Worm (Caenorhabditis elegans) whole organism, L1 larva: Measurements from ENCODE around the gene F44E2.6.
A peak's percentile ranks its signal among the peaks of the same experiment; 100 is the strongest.

ENCODE experiments used
- C16A3.4 ChIP-seq: fragments of 150-350 bp; optimal IDR thresholded peaks from 2 replicates; lab custom pipeline; 2014; ENCODE audit warnings: missing biosample characterization, missing genetic modification characterization
- alr-1 ChIP-seq: fragments of 200-800 bp; sonication (Bioruptor generic); optimal IDR thresholded peaks from 2 replicates; lab custom pipeline; 2018; ENCODE audit warnings: borderline replicate concordance, mild to moderate bottlenecking, missing genetic modification characterization, missing compliant biosample characterization
- aly-2 ChIP-seq: fragments of 150-350 bp; optimal IDR thresholded peaks from 2 replicates; lab custom pipeline; 2014; ENCODE audit warnings: missing biosample characterization, missing genetic modification characterization
- ama-1 ChIP-seq: fragments of 150-350 bp; optimal IDR thresholded peaks from 2 replicates; lab custom pipeline; 2014
- blmp-1 ChIP-seq: fragments of 150-350 bp; optimal IDR thresholded peaks from 2 replicates; lab custom pipeline; 2014; ENCODE audit warnings: missing biosample characterization, missing genetic modification characterization
- ceh-8 ChIP-seq: fragments of 200-800 bp; sonication (Bioruptor generic); optimal IDR thresholded peaks from 2 replicates; lab custom pipeline; 2018; ENCODE audit warnings: mild to moderate bottlenecking, missing genetic modification characterization, moderate library complexity, missing compliant biosample characterization
- ceh-82 ChIP-seq, 3 experiments: fragments of 150-350 bp in 1 of 3; sonication (generic microtip) in 2 of 3; optimal IDR thresholded peaks; 2 replicates each; lab custom pipeline; 2014 to 2017; ENCODE audit warnings: missing biosample characterization in 3 of 3, missing genetic modification characterization in 3 of 3
- dpl-1 ChIP-seq, 3 experiments: fragments of 150-350 bp in 2 of 3; sonication (generic microtip) in 1 of 3; optimal IDR thresholded peaks; 2 replicates each; lab custom pipeline; 2014 to 2017; ENCODE audit warnings: missing biosample characterization in 3 of 3, missing genetic modification characterization in 3 of 3, missing genetic modification reagents in 3 of 3
- dsc-1 ChIP-seq: sonication (generic microtip); optimal IDR thresholded peaks from 2 replicates; lab custom pipeline; 2016; ENCODE audit warnings: mild to moderate bottlenecking, missing genetic modification characterization, missing compliant biosample characterization
- efl-1 ChIP-seq, 4 experiments: fragments of 150-350 bp; optimal IDR thresholded peaks in 3 of 4; peaks in 1 of 4; 1 replicate in 1 of 4; 2 replicates in 3 of 4; lab custom pipeline; 2014; ENCODE audit warnings: missing biosample characterization in 2 of 4, missing genetic modification characterization in 2 of 4, missing genetic modification reagents in 2 of 4
- efl-3 ChIP-seq: fragments of 200-800 bp; sonication (Bioruptor generic); optimal IDR thresholded peaks from 2 replicates; lab custom pipeline; 2018; ENCODE audit warnings: mild to moderate bottlenecking, missing genetic modification characterization, missing compliant biosample characterization
- elt-3 ChIP-seq, 6 experiments: fragments of 150-350 bp in 1 of 6; sonication (generic microtip); optimal IDR thresholded peaks; 2 replicates each; lab custom pipeline; 2017 to 2018; ENCODE audit warnings: missing biosample characterization in 6 of 6, missing genetic modification characterization in 6 of 6, inconsistent platforms in 1 of 6
- ets-5 ChIP-seq: fragments of 200-800 bp; sonication (Bioruptor generic); IDR thresholded peaks from 2 replicates; pipeline ENCODE4 v1.3.6; 2022; ENCODE audit warnings: missing genetic modification characterization, missing compliant biosample characterization
- fos-1 ChIP-seq: fragments of 150-350 bp; optimal IDR thresholded peaks from 2 replicates; lab custom pipeline; 2014; ENCODE audit warnings: missing biosample characterization, missing genetic modification characterization
- hlh-17 ChIP-seq: fragments of 200-800 bp; sonication (Bioruptor generic); optimal IDR thresholded peaks from 2 replicates; lab custom pipeline; 2018; ENCODE audit warnings: missing genetic modification characterization, mild to moderate bottlenecking, missing compliant biosample characterization, moderate library complexity, borderline replicate concordance
- hpl-2 ChIP-seq: fragments of 150-350 bp; optimal IDR thresholded peaks from 2 replicates; lab custom pipeline; 2014; ENCODE audit warnings: missing biosample characterization, missing genetic modification reagents, missing genetic modification characterization
- irx-1 ChIP-seq: sonication (generic microtip); optimal IDR thresholded peaks from 2 replicates; lab custom pipeline; 2016; ENCODE audit warnings: missing genetic modification characterization, missing compliant biosample characterization
- lin-13 ChIP-seq: fragments of 150-350 bp; optimal IDR thresholded peaks from 2 replicates; lab custom pipeline; 2014; ENCODE audit warnings: missing biosample characterization, missing genetic modification reagents, missing genetic modification characterization
- lin-14 ChIP-seq: fragments of 200-800 bp; sonication (Bioruptor generic); optimal IDR thresholded peaks from 2 replicates; lab custom pipeline; 2018; ENCODE audit warnings: mild to moderate bottlenecking, missing genetic modification characterization, moderate library complexity, missing compliant biosample characterization
- lin-15B ChIP-seq: fragments of 150-350 bp; sonication (generic microtip); optimal IDR thresholded peaks from 3 replicates; lab custom pipeline; 2014; ENCODE audit warnings: missing biosample characterization, missing genetic modification characterization
- lin-35 ChIP-seq, 2 experiments: fragments of 150-350 bp; optimal IDR thresholded peaks; 2 replicates each; lab custom pipeline; 2014; ENCODE audit warnings: missing biosample characterization in 2 of 2, missing genetic modification characterization in 2 of 2, missing genetic modification reagents in 2 of 2
- lir-3 ChIP-seq: sonication (generic microtip); optimal IDR thresholded peaks from 2 replicates; lab custom pipeline; 2016; ENCODE audit warnings: mild to moderate bottlenecking, missing genetic modification characterization, moderate library complexity, missing compliant biosample characterization; ENCODE audit not compliant: poor library complexity
- lsy-2 ChIP-seq, 2 experiments: fragments of 150-350 bp; optimal IDR thresholded peaks; 2 replicates each; lab custom pipeline; 2014; ENCODE audit warnings: missing biosample characterization in 2 of 2, missing genetic modification characterization in 2 of 2
- mab-9 ChIP-seq: fragments of 200-800 bp; sonication (Bioruptor generic); IDR thresholded peaks from 2 replicates; pipeline ENCODE4 v1.3.6; 2022; ENCODE audit warnings: missing genetic modification reagents, missing genetic modification characterization, missing compliant biosample characterization
- mdl-1 ChIP-seq, 2 experiments: fragments of 150-350 bp; optimal IDR thresholded peaks; 2 replicates each; lab custom pipeline; 2014 to 2017; ENCODE audit warnings: missing biosample characterization in 2 of 2, missing genetic modification characterization in 2 of 2, inconsistent platforms in 1 of 2
- mep-1 ChIP-seq: fragments of 150-350 bp; optimal IDR thresholded peaks from 2 replicates; lab custom pipeline; 2014; ENCODE audit warnings: missing biosample characterization, missing genetic modification characterization
- nhr-11 ChIP-seq: fragments of 150-350 bp; optimal IDR thresholded peaks from 2 replicates; lab custom pipeline; 2014; ENCODE audit warnings: missing biosample characterization, missing genetic modification characterization
- nhr-28 ChIP-seq: fragments of 150-350 bp; optimal IDR thresholded peaks from 2 replicates; lab custom pipeline; 2014; ENCODE audit warnings: missing biosample characterization, missing genetic modification characterization
- nhr-71 ChIP-seq: sonication (generic microtip); optimal IDR thresholded peaks from 2 replicates; lab custom pipeline; 2016; ENCODE audit warnings: mild to moderate bottlenecking, missing genetic modification characterization, moderate library complexity, missing compliant biosample characterization
- nhr-76 ChIP-seq: sonication (generic microtip); optimal IDR thresholded peaks from 2 replicates; lab custom pipeline; 2017; ENCODE audit warnings: missing biosample characterization, missing genetic modification characterization
- nhr-84 ChIP-seq: sonication (generic microtip); optimal IDR thresholded peaks from 2 replicates; lab custom pipeline; 2017; ENCODE audit warnings: missing biosample characterization, missing genetic modification characterization
- pag-3 ChIP-seq: sonication (generic microtip); optimal IDR thresholded peaks from 2 replicates; lab custom pipeline; 2017; ENCODE audit warnings: missing genetic modification characterization, mild to moderate bottlenecking, missing compliant biosample characterization, antibody characterized with exemption, borderline replicate concordance; ENCODE audit not compliant: insufficient read depth
- pqm-1 ChIP-seq: sonication (generic microtip); optimal IDR thresholded peaks from 3 replicates; lab custom pipeline; 2017; ENCODE audit warnings: missing biosample characterization, missing genetic modification characterization
- rnt-1 ChIP-seq: sonication (generic microtip); optimal IDR thresholded peaks from 2 replicates; lab custom pipeline; 2016; ENCODE audit warnings: mild to moderate bottlenecking, missing genetic modification characterization, moderate library complexity, missing compliant biosample characterization
- skn-1 ChIP-seq: fragments of 150-350 bp; optimal IDR thresholded peaks from 2 replicates; lab custom pipeline; 2014; ENCODE audit warnings: missing biosample characterization, missing genetic modification characterization
- snpc-4 ChIP-seq: fragments of 150-350 bp; optimal IDR thresholded peaks from 2 replicates; lab custom pipeline; 2014; ENCODE audit warnings: missing biosample characterization, missing genetic modification characterization
- snu-23 ChIP-seq: sonication (generic microtip); optimal IDR thresholded peaks from 2 replicates; lab custom pipeline; 2016; ENCODE audit warnings: missing genetic modification characterization, missing compliant biosample characterization
- sup-37 ChIP-seq: fragments of 200-800 bp; sonication (Bioruptor generic); optimal IDR thresholded peaks from 2 replicates; lab custom pipeline; 2018; ENCODE audit warnings: mild to moderate bottlenecking, missing genetic modification characterization, missing compliant biosample characterization
- swsn-7 ChIP-seq: sonication (generic microtip); optimal IDR thresholded peaks from 2 replicates; lab custom pipeline; 2016; ENCODE audit warnings: missing genetic modification characterization, missing compliant biosample characterization
- unc-130 ChIP-seq: fragments of 150-350 bp; optimal IDR thresholded peaks from 2 replicates; lab custom pipeline; 2017; ENCODE audit warnings: missing biosample characterization, missing genetic modification characterization, inconsistent platforms
- xbp-1 ChIP-seq: sonication (generic microtip); optimal IDR thresholded peaks from 2 replicates; lab custom pipeline; 2016; ENCODE audit warnings: missing genetic modification characterization, missing compliant biosample characterization
- zag-1 ChIP-seq: fragments of 150-350 bp; optimal IDR thresholded peaks from 2 replicates; lab custom pipeline; 2014; ENCODE audit warnings: missing biosample characterization, missing genetic modification characterization
- zip-4 ChIP-seq: fragments of 200-800 bp; sonication (Bioruptor generic); optimal IDR thresholded peaks from 2 replicates; lab custom pipeline; 2018; ENCODE audit warnings: mild to moderate bottlenecking, missing genetic modification characterization, moderate library complexity, missing compliant biosample characterization
- ztf-11 ChIP-seq, 2 experiments: sonication (generic microtip); optimal IDR thresholded peaks; 2 replicates each; lab custom pipeline; 2016 to 2017; ENCODE audit warnings: missing genetic modification characterization in 2 of 2, missing biosample characterization in 1 of 2, missing compliant biosample characterization in 1 of 2

Gene F44E2.6

DNA sequence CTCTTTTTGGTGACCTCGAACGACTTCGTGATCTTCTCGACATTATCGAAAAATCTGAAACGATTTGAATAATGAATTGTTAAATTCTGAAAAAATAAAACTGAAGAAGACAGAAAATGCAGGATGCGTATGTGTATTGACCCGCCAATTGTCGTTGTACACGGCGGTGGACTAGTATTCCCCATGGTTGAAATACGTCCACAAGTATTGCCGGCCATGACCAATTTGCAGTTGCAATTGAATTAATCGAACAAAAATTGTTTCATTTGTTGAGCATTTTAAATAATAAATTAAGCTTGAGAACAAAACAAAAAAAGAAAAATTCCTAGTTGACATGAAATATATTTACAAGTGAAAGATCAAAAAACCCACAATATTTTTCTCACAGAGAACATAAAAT is 15.8 kb downstream of the F44E2.6 start, which contains the start of gene F44E2.3 (continued):
- no peak for TF ChIP-seq lin-13
- no peak for TF ChIP-seq nhr-11
- TF ChIP-seq ets-5 (GFP tag; lab: Robert Waterston, UW): no peak
- TF ChIP-seq swsn-7 (tag; lab: Kevin White, UChicago): no peak
- TF ChIP-seq hlh-17: no peak
- TF ChIP-seq efl-3 (GFP tag; lab: Kevin White, UChicago): no peak
- no peak for TF ChIP-seq skn-1 (tag; lab: Kevin White, UChicago)
- no peak for TF ChIP-seq ceh-8 (GFP tag; lab: Kevin White, UChicago)
- TF ChIP-seq unc-130: no peak
- TF ChIP-seq mab-9 (GFP tag; lab: Robert Waterston, UW): no peak
- no peak for TF ChIP-seq alr-1 (tag; lab: Kevin White, UChicago)
- TF ChIP-seq aly-2 (tag; lab: Kevin White, UChicago): no peak

DNA sequence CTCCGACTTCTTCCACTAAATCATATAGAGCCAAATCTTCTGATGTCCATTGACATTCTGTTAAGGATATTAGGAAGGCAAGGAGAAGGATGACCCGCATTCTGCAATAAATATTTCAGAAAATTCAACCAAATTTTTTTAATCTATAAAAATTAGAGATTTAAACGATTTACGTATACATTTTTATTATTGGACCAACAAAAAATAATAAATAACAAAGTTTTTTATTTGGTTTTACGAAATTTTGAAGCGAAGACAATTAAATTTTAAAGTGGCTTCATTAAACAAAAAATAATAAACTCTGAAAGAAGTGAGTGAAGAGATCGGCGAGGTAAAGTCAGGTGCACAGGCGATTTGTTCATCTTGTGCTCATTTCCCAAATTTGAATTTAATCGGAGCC is 17.9 kb downstream of the F44E2.6 start, which contains the start of gene F54F2.9:
Gene F54F2.9, minus strand, starts transcription at position 101 of the 400 bp plus-strand sequence.
- TF ChIP-seq irx-1 (tag; lab: Kevin White, UChicago) (no peak), lin-15B (tag; lab: Kevin White, UChicago) (no peak), blmp-1 (tag; lab: Kevin White, UChicago) (no peak), snu-23 (GFP tag; lab: Kevin White, UChicago) (no peak), mdl-1 (tag; optimal IDR thresholded peaks at IDR 0.05; lab: Kevin White, UChicago) (no peak), sup-37 (GFP tag; lab: Kevin White, UChicago) (no peak), ztf-11 (tag; optimal IDR thresholded peaks at IDR 0.05; lab: Kevin White, UChicago) (no peak), pag-3 (tag; lab: Kevin White, UChicago) (no peak)

DNA sequence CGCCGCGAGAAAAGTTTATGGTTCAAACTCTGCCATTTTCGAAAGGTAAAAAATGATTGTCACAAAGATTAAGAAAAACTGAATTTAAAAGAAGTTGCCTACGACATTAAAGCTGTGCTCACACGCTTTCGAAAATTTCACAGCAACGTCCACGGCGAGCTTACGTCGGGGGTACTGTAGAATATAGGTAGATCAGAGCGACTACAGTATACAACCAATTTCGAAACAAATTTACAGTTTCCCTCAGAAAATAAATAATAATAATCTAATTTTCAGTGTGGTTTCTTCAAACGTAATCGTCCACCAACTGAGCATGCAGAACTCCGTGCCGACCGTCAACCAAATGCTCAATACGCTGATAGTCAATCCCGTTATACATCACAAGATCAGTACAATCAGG is 20.5 kb downstream of the F44E2.6 start:
- no peak for TF ChIP-seq hpl-2 (GFP tag; lab: Kevin White, UChicago)
- TF ChIP-seq dpl-1 (GFP tag; optimal IDR thresholded peaks at IDR 0.05; lab: Kevin White, UChicago): no peak
- TF ChIP-seq pqm-1 (tag; lab: Kevin White, UChicago): no peak

DNA sequence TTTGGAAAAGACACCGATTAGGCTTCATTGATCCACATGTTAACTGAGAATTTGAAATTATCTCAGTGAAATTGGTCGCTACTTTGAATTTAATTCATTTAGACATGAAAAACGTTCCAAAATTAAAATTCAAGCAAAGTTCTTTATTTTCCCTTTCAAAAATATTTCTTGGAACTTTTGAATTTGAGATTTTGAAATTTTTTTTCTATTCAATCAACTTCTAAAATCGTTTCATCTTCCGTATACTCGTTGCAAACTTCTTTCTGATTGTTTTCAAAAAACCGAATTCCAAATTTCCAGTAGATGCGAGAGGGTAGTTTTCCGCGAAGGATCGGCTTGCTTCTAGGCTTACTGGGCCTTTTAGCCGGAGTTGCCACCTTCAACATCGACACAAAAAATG is 26.4 kb downstream of the F44E2.6 start, which contains the start of gene pat-2:
Gene pat-2, plus strand, starts transcription at position 301 of the 400 bp plus-strand sequence.
- TF ChIP-seq nhr-28 (tag; lab: Kevin White, UChicago): no peak
- TF ChIP-seq zip-4 (GFP tag; lab: Kevin White, UChicago): no peak
- TF ChIP-seq nhr-76 (tag; lab: Kevin White, UChicago): no peak
- TF ChIP-seq lir-3 (tag; lab: Kevin White, UChicago): no peak
- no peak for TF ChIP-seq lsy-2 (tag; optimal IDR thresholded peaks at IDR 0.05; lab: Kevin White, UChicago)
- no peak for TF ChIP-seq snpc-4
- no peak for TF ChIP-seq pqm-1 (tag; lab: Kevin White, UChicago)

DNA sequence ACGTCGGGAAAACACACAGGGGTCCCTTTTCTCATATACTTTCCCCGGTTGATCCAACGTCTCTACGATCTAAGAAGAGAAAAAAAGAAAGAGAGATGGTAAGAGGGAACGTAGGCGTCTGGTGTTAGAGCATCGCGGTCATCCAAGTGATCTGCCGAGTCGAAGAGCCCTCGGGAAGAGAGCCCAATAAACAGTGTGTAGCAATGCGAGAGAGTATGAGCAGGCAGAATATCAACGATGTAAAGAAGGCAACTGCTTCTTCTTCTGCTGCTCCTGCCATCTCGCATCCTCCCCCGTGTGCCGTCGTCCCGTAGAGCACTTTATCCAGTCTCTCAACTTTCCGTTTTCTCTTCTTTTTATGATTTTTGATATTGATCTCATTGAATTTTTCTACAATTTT is 29.3 kb downstream of the F44E2.6 start:
- TF ChIP-seq nhr-28 (tag; lab: Kevin White, UChicago) (no peak), lin-35 (GFP tag; optimal IDR thresholded peaks at IDR 0.05; lab: Kevin White, UChicago) (peak in 1 of 2 experiments; percentile 25), dsc-1 (peak; percentile 42), ceh-82 (tag; optimal IDR thresholded peaks at IDR 0.05; lab: Kevin White, UChicago) (no peak), xbp-1 (tag; lab: Kevin White, UChicago) (no peak), lin-14 (GFP tag; lab: Kevin White, UChicago) (peak; percentile 67), alr-1 (tag; lab: Kevin White, UChicago) (no peak), nhr-71 (tag; lab: Kevin White, UChicago) (peak; percentile 58), efl-1 (optimal IDR thresholded peaks at IDR 0.05; lab: Kevin White, UChicago) (peak in 1 of 2 experiments; percentile 15), efl-1 (GFP tag; optimal IDR thresholded peaks at IDR 0.05 in 1 of 2; lab: Kevin White, UChicago) (peak in 1 of 2 experiments; percentile 89), unc-130 (peak; percentile 36), elt-3 (tag; optimal IDR thresholded peaks at IDR 0.05; lab: Kevin White, UChicago) (no peak), lin-13 (no peak), ama-1 (lab: Kevin White, UChicago) (no peak), nhr-84 (tag; lab: Kevin White, UChicago) (no peak), zag-1 (tag; lab: Kevin White, UChicago) (no peak), mep-1 (no peak), fos-1 (tag; lab: Kevin White, UChicago) (no peak), rnt-1 (peak; percentile 56), skn-1 (tag; lab: Kevin White, UChicago) (no peak), lsy-2 (tag; optimal IDR thresholded peaks at IDR 0.05; lab: Kevin White, UChicago) (peak in 1 of 2 experiments; percentile 40), mab-9 (GFP tag; lab: Robert Waterston, UW) (no peak), C16A3.4 (tag; lab: Kevin White, UChicago) (no peak)
